Fruit fly (Drosophila melanogaster): ENCODE data around the gene c11.1.
A peak's percentile ranks its signal among the peaks of the same experiment; 100 is the strongest.

Gene c11.1

DNA sequence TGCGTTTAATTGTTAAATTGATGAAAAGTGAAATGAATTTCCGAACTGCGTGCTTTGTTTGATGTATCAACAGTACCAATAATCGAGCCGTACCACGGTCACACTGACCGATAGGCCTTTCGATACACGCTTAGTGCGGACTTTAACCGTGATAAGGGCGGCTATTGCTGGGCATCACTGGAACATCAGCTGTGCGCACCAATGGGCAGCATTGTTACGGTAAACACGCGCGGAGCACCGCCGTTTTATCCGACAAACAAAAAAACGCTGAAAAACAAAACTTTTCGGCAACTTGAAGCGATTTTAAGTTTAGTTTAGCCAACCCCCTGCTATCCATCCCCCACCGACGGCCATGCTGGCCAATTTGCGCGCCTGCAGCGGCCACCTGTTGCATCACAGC is 36.2 kb upstream of the c11.1 start, which contains the start of the genes c12.1 and c12.2 (continued):
- no peak for TF ChIP-seq Neu2 (GFP tag; optimal IDR thresholded peaks at IDR 0.05; ENCODE audit: borderline replicate concordance)
- TF ChIP-seq CG10979 (tag; optimal IDR thresholded peaks at IDR 0.05), result no peak
- no peak for TF ChIP-seq danr (GFP tag; IDR thresholded peaks at IDR 0.05)
- no peak for TF ChIP-seq Drgx (GFP tag; IDR thresholded peaks at IDR 0.05)
- TF ChIP-seq sim (GFP tag; IDR thresholded peaks at IDR 0.05), result no peak
- no peak for TF ChIP-seq CG4404 (GFP tag; IDR thresholded peaks at IDR 0.05)
- peak; percentile 71 for TF ChIP-seq amos (GFP tag; IDR thresholded peaks at IDR 0.05; ENCODE audit: partially characterized antibody)
- no peak for TF ChIP-seq CG7372 (GFP tag; IDR thresholded peaks at IDR 0.05)
- peak; percentile 89 for TF ChIP-seq Med (GFP tag)
- no peak for TF ChIP-seq CG8944 (GFP tag; optimal IDR thresholded peaks at IDR 0.05)
- no peak for TF ChIP-seq CG12071 (GFP tag; optimal IDR thresholded peaks at IDR 0.05)
- no peak for TF ChIP-seq disco-r (GFP tag; optimal IDR thresholded peaks at IDR 0.05)
- no peak for TF ChIP-seq tin (GFP tag; optimal IDR thresholded peaks at IDR 0.05)
- TF ChIP-seq CG12391 (tag; optimal IDR thresholded peaks at IDR 0.05), result peak; percentile 1
- TF ChIP-seq CG13287 (GFP tag; IDR thresholded peaks at IDR 0.05; ENCODE audit: partially characterized antibody), result peak; percentile 67
- TF ChIP-seq CG10431 (GFP tag; optimal IDR thresholded peaks at IDR 0.05), result no peak
- no peak for TF ChIP-seq TFAM (GFP tag; optimal IDR thresholded peaks at IDR 0.05)
- no peak for TF ChIP-seq sob (GFP tag; IDR thresholded peaks at IDR 0.05)
- no peak for TF ChIP-seq Bdp1 (GFP tag; optimal IDR thresholded peaks at IDR 0.05)
- no peak for TF ChIP-seq lilli (GFP tag; optimal IDR thresholded peaks at IDR 0.05)
- TF ChIP-seq Elba2 (GFP tag; optimal IDR thresholded peaks at IDR 0.05), result no peak
- no peak for TF ChIP-seq Optix (GFP tag; IDR thresholded peaks at IDR 0.05)
- TF ChIP-seq CG1233 (GFP tag; optimal IDR thresholded peaks at IDR 0.05), result no peak
- no peak for TF ChIP-seq CG2199 (GFP tag; IDR thresholded peaks at IDR 0.05)
- TF ChIP-seq tx (GFP tag; optimal IDR thresholded peaks at IDR 0.05), result no peak
- TF ChIP-seq grn (GFP tag; optimal IDR thresholded peaks at IDR 0.05), result no peak
- no peak for TF ChIP-seq CG4360 (GFP tag; IDR thresholded peaks at IDR 0.05)
- TF ChIP-seq ftz-f1 (GFP tag; optimal IDR thresholded peaks at IDR 0.05), result no peak
- TF ChIP-seq CG15011 (GFP tag; optimal IDR thresholded peaks at IDR 0.05), result no peak
- TF ChIP-seq H15 (GFP tag; IDR thresholded peaks at IDR 0.05), result no peak
- TF ChIP-seq CG3163 (GFP tag; optimal IDR thresholded peaks at IDR 0.05), result peak; percentile 27
- no peak for TF ChIP-seq prd (optimal IDR thresholded peaks at IDR 0.05)
- no peak for TF ChIP-seq prd (GFP tag; IDR thresholded peaks at IDR 0.05)
- no peak for TF ChIP-seq CG14965 (GFP tag; optimal IDR thresholded peaks at IDR 0.05; ENCODE audit: borderline replicate concordance)
- no peak for TF ChIP-seq Dbx (GFP tag; IDR thresholded peaks at IDR 0.05)
- peak; percentile 29 for TF ChIP-seq nerfin-1 (tag; optimal IDR thresholded peaks at IDR 0.05)
- TF ChIP-seq sima (GFP tag; optimal IDR thresholded peaks at IDR 0.05), result no peak
- no peak for TF ChIP-seq peb (GFP tag; IDR thresholded peaks at IDR 0.05)
- TF ChIP-seq Adf1 (GFP tag; IDR thresholded peaks at IDR 0.05), result 0 out of 2 replicates have a peak, but pooled peaks have one; percentile 6
- peak; percentile 77 for TF ChIP-seq scrt (GFP tag; optimal IDR thresholded peaks at IDR 0.05)
- no peak for TF ChIP-seq CG13123 (GFP tag; optimal IDR thresholded peaks at IDR 0.05)
- TF ChIP-seq h (optimal IDR thresholded peaks at IDR 0.05), result no peak
- TF ChIP-seq wek (GFP tag; optimal IDR thresholded peaks at IDR 0.05), result no peak
- TF ChIP-seq trh (GFP tag; optimal IDR thresholded peaks at IDR 0.05), result no peak
- TF ChIP-seq Camta (GFP tag; optimal IDR thresholded peaks at IDR 0.05), result no peak
- no peak for TF ChIP-seq pan (optimal IDR thresholded peaks at IDR 0.05)
- TF ChIP-seq pan (GFP tag; optimal IDR thresholded peaks at IDR 0.05 in 1 of 2, IDR thresholded peaks at IDR 0.05 in 1 of 2), result no peak
- no peak for TF ChIP-seq CG17612 (GFP tag; IDR thresholded peaks at IDR 0.05)
- peak; percentile 74 for TF ChIP-seq trem (tag; optimal IDR thresholded peaks at IDR 0.05)
- peak; percentile 72 for TF ChIP-seq CG42726 (GFP tag; IDR thresholded peaks at IDR 0.05; ENCODE audit: partially characterized antibody)
- TF ChIP-seq CG1832 (GFP tag; optimal IDR thresholded peaks at IDR 0.05), result no peak
- peak; percentile 52 for TF ChIP-seq Myb (GFP tag; optimal IDR thresholded peaks at IDR 0.05)
- TF ChIP-seq CTCF (GFP tag; optimal IDR thresholded peaks at IDR 0.05), result peak; percentile 43
- TF ChIP-seq CG31224 (GFP tag; IDR thresholded peaks at IDR 0.05), result no peak

All from whole organism, embryonic.